Worm (Caenorhabditis elegans): Measurements from ENCODE around the gene taf-9.

DNA sequence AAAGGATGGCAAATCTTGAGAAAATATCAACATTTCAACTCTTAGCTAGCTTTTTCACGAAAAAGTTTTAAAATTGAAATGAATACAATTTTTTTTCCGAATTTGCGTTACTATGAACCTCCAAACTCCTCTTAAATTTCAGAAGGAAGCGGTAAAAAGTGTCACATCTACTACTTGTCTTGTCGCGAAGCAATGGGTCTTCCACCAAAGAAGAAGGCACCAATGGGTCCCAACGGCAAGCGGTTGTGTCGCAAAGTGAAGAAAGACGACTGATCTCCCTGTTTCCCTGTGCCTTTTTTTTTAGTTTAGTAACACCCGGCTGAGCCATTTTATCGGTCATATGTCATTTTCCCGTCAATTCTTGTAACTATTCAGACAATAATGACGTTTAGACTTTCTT is 3.1 kb upstream of the taf-9 start:
- TF ChIP-seq W03F9.2 (tag; optimal IDR thresholded peaks at IDR 0.05) = no peak
- no peak for TF ChIP-seq him-1 (tag; optimal IDR thresholded peaks at IDR 0.05)
- TF ChIP-seq dao-5 (tag; optimal IDR thresholded peaks at IDR 0.05) = no peak

All from whole organism, L4/young adult.